Worm (Caenorhabditis elegans): ENCODE results near the gene H04D03.2.

H04D03.2 gene

ce11 chrIII:10415822-10416221, 26.4 kb downstream of the H04D03.2 start, which contains the start of gene ymel-1 (continued):
- no peak for TF ChIP-seq R02D3.7 (tag; optimal IDR thresholded peaks at IDR 0.05)
- no peak for TF ChIP-seq nhr-12 (tag; optimal IDR thresholded peaks at IDR 0.05)
- peak; percentile 37 for TF ChIP-seq nhr-25 (tag; optimal IDR thresholded peaks at IDR 0.05)
- TF ChIP-seq Y55F3AM.14 (GFP tag; optimal IDR thresholded peaks at IDR 0.05), result peak; percentile 30
- TF ChIP-seq alr-1 (tag; optimal IDR thresholded peaks at IDR 0.05), result no peak
- TF ChIP-seq unc-62 (GFP tag; optimal IDR thresholded peaks at IDR 0.05), result no peak
- TF ChIP-seq nhr-10 (tag; optimal IDR thresholded peaks at IDR 0.05), result no peak
- TF ChIP-seq ceh-82 (tag; optimal IDR thresholded peaks at IDR 0.05), result no peak
- no peak for TF ChIP-seq mdl-1 (tag; optimal IDR thresholded peaks at IDR 0.05)
- no peak for TF ChIP-seq C34F6.9 (tag; optimal IDR thresholded peaks at IDR 0.05)
- no peak for TF ChIP-seq F13H6.1 (tag; optimal IDR thresholded peaks at IDR 0.05)
- no peak for TF ChIP-seq elt-3 (tag; optimal IDR thresholded peaks at IDR 0.05)
- TF ChIP-seq crh-2 (tag; optimal IDR thresholded peaks at IDR 0.05), result no peak
- no peak for TF ChIP-seq nhr-6 (tag; optimal IDR thresholded peaks at IDR 0.05)
- peak in 1 of 2 experiments; percentile 44 for TF ChIP-seq lsy-2 (tag; optimal IDR thresholded peaks at IDR 0.05)
- TF ChIP-seq nhr-11 (tag; optimal IDR thresholded peaks at IDR 0.05), result no peak

- TF ChIP-seq nhr-25 (tag; optimal IDR thresholded peaks at IDR 0.05) (peak; percentile 97), mdl-1 (tag; optimal IDR thresholded peaks at IDR 0.05) (peak; percentile 41 to 74), peb-1 (tag; optimal IDR thresholded peaks at IDR 0.05) (no peak), zag-1 (tag; optimal IDR thresholded peaks at IDR 0.05) (peak; percentile 72), nhr-129 (tag; optimal IDR thresholded peaks at IDR 0.05) (peak; percentile 80), ztf-1 (GFP tag; conservative IDR thresholded peaks at IDR 0.05) (no peak), ceh-16 (tag; optimal IDR thresholded peaks at IDR 0.05) (peak; percentile 84), unc-39 (tag; optimal IDR thresholded peaks at IDR 0.05) (no peak), dmd-4 (tag; optimal IDR thresholded peaks at IDR 0.05) (no peak), sem-4 (tag; optimal IDR thresholded peaks at IDR 0.05) (peak; percentile 89), lin-13 (GFP tag; optimal IDR thresholded peaks at IDR 0.05) (peak; percentile 95), blmp-1 (tag; optimal IDR thresholded peaks at IDR 0.05; ENCODE audit: insufficient read depth) (peak; percentile 81), sma-3 (GFP tag; optimal IDR thresholded peaks at IDR 0.05) (peak; percentile 98), R02D3.7 (tag; optimal IDR thresholded peaks at IDR 0.05) (peak; percentile 99), ztf-11 (tag; optimal IDR thresholded peaks at IDR 0.05) (no peak), nhr-77 (tag; optimal IDR thresholded peaks at IDR 0.05) (peak; percentile 45), nhr-12 (tag; optimal IDR thresholded peaks at IDR 0.05) (peak; percentile 35), C34F6.9 (tag; optimal IDR thresholded peaks at IDR 0.05) (peak; percentile 97), lin-11 (tag; optimal IDR thresholded peaks at IDR 0.05) (peak; percentile 92), Y55F3AM.14 (GFP tag; optimal IDR thresholded peaks at IDR 0.05) (peak; percentile 85), nhr-21 (tag; optimal IDR thresholded peaks at IDR 0.05) (peak; percentile 96), gmeb-1 (tag; optimal IDR thresholded peaks at IDR 0.05) (peak; percentile 95), unc-55 (GFP tag; optimal IDR thresholded peaks at IDR 0.05) (peak; percentile 98), mab-5 (tag; optimal IDR thresholded peaks at IDR 0.05) (peak; percentile 93), nhr-11 (tag; optimal IDR thresholded peaks at IDR 0.05) (no peak), egl-27 (tag; optimal IDR thresholded peaks at IDR 0.05) (peak; percentile 93), ZK546.5 (tag; optimal IDR thresholded peaks at IDR 0.05) (peak; percentile 80), nhr-237 (tag; optimal IDR thresholded peaks at IDR 0.05) (peak; percentile 53), aly-2 (tag; optimal IDR thresholded peaks at IDR 0.05) (no peak), nhr-10 (tag; optimal IDR thresholded peaks at IDR 0.05) (peak; percentile 15), fos-1 (tag; optimal IDR thresholded peaks at IDR 0.05) (peak; percentile 82), unc-62 (GFP tag; optimal IDR thresholded peaks at IDR 0.05) (peak; percentile 80), snpc-4 (tag; optimal IDR thresholded peaks at IDR 0.05) (peak; percentile 77), ama-1 (optimal IDR thresholded peaks at IDR 0.05) (no peak), crh-2 (tag; optimal IDR thresholded peaks at IDR 0.05) (peak; percentile 97), nhr-23 (tag; optimal IDR thresholded peaks at IDR 0.05) (no peak), alr-1 (tag; optimal IDR thresholded peaks at IDR 0.05) (no peak), nhr-6 (tag; optimal IDR thresholded peaks at IDR 0.05) (peak; percentile 86), ceh-82 (tag; optimal IDR thresholded peaks at IDR 0.05) (peak; percentile 34), mbf-1 (tag; optimal IDR thresholded peaks at IDR 0.05) (no peak), elt-3 (tag; optimal IDR thresholded peaks at IDR 0.05) (no peak), skn-1 (tag; optimal IDR thresholded peaks at IDR 0.05) (peak; percentile 35), lin-39 (tag; optimal IDR thresholded peaks at IDR 0.05) (no peak), ztf-4 (tag; optimal IDR thresholded peaks at IDR 0.05) (peak; percentile 90), sma-9 (GFP tag; optimal IDR thresholded peaks at IDR 0.05) (peak; percentile 93), sma-9 (tag; optimal IDR thresholded peaks at IDR 0.05) (no peak), F13H6.1 (tag; optimal IDR thresholded peaks at IDR 0.05) (peak; percentile 94), elt-1 (tag; optimal IDR thresholded peaks at IDR 0.05) (no peak), lsy-2 (tag; optimal IDR thresholded peaks at IDR 0.05) (peak; percentile 91 to 96)
Observed at ce11 chrIII:10407198-10407663, 35.0 kb downstream of the H04D03.2 start, which contains the start of gene hat-1. Gene hat-1 (minus strand): TSS chrIII:10407248.
